Worm (Caenorhabditis elegans): ENCODE data around the gene F16H6.4.
"Not testable (repeated sequence)": the region's sequence is repeated elsewhere in the genome, so short reads cannot be mapped to it uniquely, and the experiment has no call there.

Gene F16H6.4

ce11 chrV:18209071-18209470, 10.6 kb downstream of the F16H6.4 start, which contains the start of gene F16H6.7:
Gene F16H6.7, minus strand, starts transcription at chrV:18209171.
- TF ChIP-seq unc-62 (GFP tag; optimal IDR thresholded peaks at IDR 0.05): no peak

- no peak for TF ChIP-seq unc-62 (GFP tag; optimal IDR thresholded peaks at IDR 0.05)
These were observed 14.3 kb downstream of the F16H6.4 start for ce11 chrV:18212848-18213247.

- TF ChIP-seq unc-62 (GFP tag; optimal IDR thresholded peaks at IDR 0.05): not testable (repeated sequence)
These were observed 17.7 kb downstream of the F16H6.4 start, which contains the start of gene F16H6.8 for ce11 chrV:18216175-18216574. Gene F16H6.8, minus strand, starts transcription at chrV:18216275.

ce11 chrV:18216784-18217183, 18.3 kb downstream of the F16H6.4 start, which contains the start of gene F16H6.9:
Gene F16H6.9, plus strand, starts transcription at chrV:18217084.
- not testable (repeated sequence) for TF ChIP-seq unc-62 (GFP tag; optimal IDR thresholded peaks at IDR 0.05)

- TF ChIP-seq unc-62 (GFP tag; optimal IDR thresholded peaks at IDR 0.05): no peak
These were observed 25.8 kb downstream of the F16H6.4 start, which contains the start of gene F16H6.10 for ce11 chrV:18224353-18224752. Gene F16H6.10, minus strand, starts transcription at chrV:18224453.

ce11 chrV:18235808-18236207, 37.3 kb downstream of the F16H6.4 start:
- no peak for TF ChIP-seq unc-62 (GFP tag; optimal IDR thresholded peaks at IDR 0.05)

ce11 chrV:18236714-18237288, 38.3 kb downstream of the F16H6.4 start, which contains the start of gene R10E8.3:
Gene R10E8.3, minus strand, starts transcription at chrV:18236764.
- no peak for TF ChIP-seq unc-62 (GFP tag; optimal IDR thresholded peaks at IDR 0.05)

ce11 chrV:18241328-18241727, 42.8 kb downstream of the F16H6.4 start, which contains the start of gene R10E8.8:
Gene R10E8.8, minus strand, starts transcription at chrV:18241670.
- no peak for TF ChIP-seq unc-62 (GFP tag; optimal IDR thresholded peaks at IDR 0.05)

ce11 chrV:18243227-18243626, 44.7 kb downstream of the F16H6.4 start:
- no peak for TF ChIP-seq unc-62 (GFP tag; optimal IDR thresholded peaks at IDR 0.05)

ce11 chrV:18244408-18244807, 45.9 kb downstream of the F16H6.4 start:
- TF ChIP-seq unc-62 (GFP tag; optimal IDR thresholded peaks at IDR 0.05): no peak

ce11 chrV:18246077-18246476, 47.6 kb downstream of the F16H6.4 start:
- TF ChIP-seq unc-62 (GFP tag; optimal IDR thresholded peaks at IDR 0.05): no peak

ce11 chrV:18252239-18252638, 53.7 kb downstream of the F16H6.4 start, which contains the start of gene R10E8.1:
Gene R10E8.1, minus strand, starts transcription at chrV:18252416.
- TF ChIP-seq unc-62 (GFP tag; optimal IDR thresholded peaks at IDR 0.05): no peak

ce11 chrV:18253494-18253893, 55.0 kb downstream of the F16H6.4 start, which contains the start of gene R10E8.2:
Gene R10E8.2, plus strand, starts transcription at chrV:18253794.
- no peak for TF ChIP-seq unc-62 (GFP tag; optimal IDR thresholded peaks at IDR 0.05)

ce11 chrV:18254483-18254882, 56.0 kb downstream of the F16H6.4 start, which contains the start of gene R10E8.5:
Gene R10E8.5, plus strand, starts transcription at chrV:18254783.
- no peak for TF ChIP-seq unc-62 (GFP tag; optimal IDR thresholded peaks at IDR 0.05)

All from whole organism, dauer.